Worm (Caenorhabditis elegans): ENCODE results near the gene Y65A5A.2.

- TF ChIP-seq ceh-9 (tag; optimal IDR thresholded peaks at IDR 0.05) (no peak), ets-4 (tag; optimal IDR thresholded peaks at IDR 0.05) (no peak), pha-4 (tag; optimal IDR thresholded peaks at IDR 0.05) (no peak), ama-1 (optimal IDR thresholded peaks at IDR 0.05) (no peak), nfya-1 (tag; optimal IDR thresholded peaks at IDR 0.05) (no peak), C08G9.2 (tag; optimal IDR thresholded peaks at IDR 0.05) (no peak)
These were observed 33.9 kb upstream of the Y65A5A.2 start for ce11 chrIV:16377942-16378341.

All from whole organism, late embryonic.